Fruit fly (Drosophila melanogaster) whole organism, embryonic: Measurements from ENCODE around the gene CG11596.

Experiments used
- Bdp1 ChIP-seq: fragments of 200-800 bp; sonication (Bioruptor generic); optimal IDR thresholded peaks from 3 replicates; lab custom pipeline; 2016; ENCODE audit warnings: missing biosample characterization, missing genetic modification characterization
- CG10274 ChIP-seq: fragments of 200-800 bp; sonication (Bioruptor generic); optimal IDR thresholded peaks from 3 replicates; lab custom pipeline; 2017; ENCODE audit warnings: missing biosample characterization, mild to moderate bottlenecking, missing genetic modification characterization
- CG10543 ChIP-seq: fragments of 200-800 bp; sonication (Bioruptor generic); optimal IDR thresholded peaks from 3 replicates; lab custom pipeline; 2017; ENCODE audit warnings: missing biosample characterization, mild to moderate bottlenecking, missing genetic modification characterization, moderate library complexity
- CG10959 ChIP-seq: fragments of 200-800 bp; sonication (Bioruptor generic); IDR thresholded peaks from 2 replicates; pipeline ENCODE4 v1.3.6; 2022; ENCODE audit warnings: missing biosample characterization, missing genetic modification characterization
- CG1603 ChIP-seq: fragments of 200-800 bp; sonication (Bioruptor generic); optimal IDR thresholded peaks from 2 replicates; lab custom pipeline; 2019; ENCODE audit warnings: missing biosample characterization, mild to moderate bottlenecking, missing genetic modification characterization, moderate library complexity
- CG16779 ChIP-seq: fragments of 200-800 bp; sonication (Bioruptor generic); IDR thresholded peaks from 2 replicates; pipeline ENCODE4 v1.3.6; 2022; ENCODE audit warnings: missing biosample characterization, missing genetic modification characterization
- CG17328 ChIP-seq: fragments of 200-800 bp; sonication (Bioruptor generic); IDR thresholded peaks from 2 replicates; pipeline ENCODE4 v1.3.6; 2022; ENCODE audit warnings: missing biosample characterization, missing genetic modification characterization
- CG1792 ChIP-seq: fragments of 200-800 bp; sonication (Bioruptor generic); optimal IDR thresholded peaks from 2 replicates; lab custom pipeline; 2016; ENCODE audit warnings: missing biosample characterization, missing genetic modification characterization
- CG30403 ChIP-seq: fragments of 200-800 bp; sonication (Bioruptor generic); optimal IDR thresholded peaks from 3 replicates; lab custom pipeline; 2016; ENCODE audit warnings: missing biosample characterization, missing genetic modification characterization
- CG3065 ChIP-seq: fragments of 200-800 bp; sonication (Bioruptor generic); optimal IDR thresholded peaks from 2 replicates; lab custom pipeline; 2016; ENCODE audit warnings: missing biosample characterization, missing genetic modification characterization
- CG34422 ChIP-seq: fragments of 200-800 bp; sonication (Bioruptor generic); IDR thresholded peaks from 3 replicates; pipeline ENCODE4 v1.3.6; 2022; ENCODE audit warnings: missing biosample characterization, missing genetic modification characterization
- CG3726 ChIP-seq: fragments of 200-800 bp; sonication (Bioruptor generic); IDR thresholded peaks from 3 replicates; pipeline ENCODE4, ENCODE4 v1.3.6; 2022; ENCODE audit warnings: missing biosample characterization, missing genetic modification characterization
- CG6813 ChIP-seq: fragments of 200-800 bp; sonication (Bioruptor generic); optimal IDR thresholded peaks from 2 replicates; lab custom pipeline; 2017; ENCODE audit warnings: missing biosample characterization, missing genetic modification characterization, mild to moderate bottlenecking, moderate library complexity, missing genetic modification reagents
- CG8924 ChIP-seq: fragments of 200-800 bp; optimal IDR thresholded peaks from 3 replicates; lab custom pipeline; 2019; ENCODE audit warnings: missing biosample characterization, mild to moderate bottlenecking, missing genetic modification characterization, moderate library complexity
- CG9876 ChIP-seq: fragments of 200-800 bp; sonication (Bioruptor generic); optimal IDR thresholded peaks from 2 replicates; lab custom pipeline; 2016; ENCODE audit warnings: missing biosample characterization, missing genetic modification characterization
- Dp ChIP-seq: fragments of 200-800 bp; sonication (Bioruptor generic); optimal IDR thresholded peaks from 2 replicates; lab custom pipeline; 2018; ENCODE audit warnings: missing biosample characterization, mild to moderate bottlenecking, missing genetic modification characterization, moderate library complexity
- GATAe ChIP-seq: fragments of 200-800 bp; sonication (Bioruptor generic); conservative IDR thresholded peaks from 2 replicates; pipeline ENCODE4 v1.3.6; 2022; ENCODE audit warnings: missing biosample characterization, missing genetic modification characterization
- Hey ChIP-seq: fragments of 200-800 bp; sonication (Bioruptor generic); optimal IDR thresholded peaks from 3 replicates; lab custom pipeline; 2018; ENCODE audit warnings: missing biosample characterization, mild to moderate bottlenecking, missing genetic modification characterization
- Hsf ChIP-seq: fragments of 200-800 bp; sonication (Bioruptor generic); optimal IDR thresholded peaks from 3 replicates; lab custom pipeline; 2016; ENCODE audit warnings: missing biosample characterization, missing genetic modification characterization
- Jarid2 ChIP-seq: fragments of 200-800 bp; sonication (Bioruptor generic); optimal IDR thresholded peaks from 3 replicates; lab custom pipeline; 2017; ENCODE audit warnings: mild to moderate bottlenecking, missing biosample characterization, missing genetic modification reagents, missing genetic modification characterization
- MTF-1 ChIP-seq: fragments of 200-800 bp; sonication (Bioruptor generic); optimal IDR thresholded peaks from 2 replicates; lab custom pipeline; 2018; ENCODE audit warnings: missing biosample characterization, mild to moderate bottlenecking, missing genetic modification characterization, borderline replicate concordance
- PHDP ChIP-seq: fragments of 200-800 bp; sonication (Bioruptor generic); optimal IDR thresholded peaks from 3 replicates; lab custom pipeline; 2018; ENCODE audit warnings: missing biosample characterization, mild to moderate bottlenecking, missing genetic modification characterization, moderate library complexity
- Sin3A ChIP-seq: fragments of >200 bp; optimal IDR thresholded peaks from 2 replicates; lab custom pipeline; 2018
- Sry-δ ChIP-seq: fragments of 200-800 bp; sonication (Bioruptor generic); optimal IDR thresholded peaks from 2 replicates; lab custom pipeline; 2016; ENCODE audit warnings: missing biosample characterization, missing genetic modification characterization
- Xrp1 ChIP-seq: fragments of 200-800 bp; sonication (Bioruptor generic); IDR thresholded peaks from 2 replicates; pipeline ENCODE4 v1.3.6; 2022; ENCODE audit warnings: missing biosample characterization, missing genetic modification characterization
- ara ChIP-seq: fragments of 200-800 bp; sonication (Bioruptor generic); IDR thresholded peaks from 2 replicates; pipeline ENCODE4 v1.3.6; 2022; ENCODE audit warnings: missing biosample characterization, missing genetic modification characterization
- bowl ChIP-seq: fragments of 200-800 bp; sonication (Bioruptor generic); IDR thresholded peaks from 2 replicates; pipeline ENCODE4 v1.3.6; 2022; ENCODE audit warnings: missing biosample characterization, missing genetic modification characterization
- chif ChIP-seq, 2 experiments: fragments of 200-800 bp; sonication (Bioruptor generic); optimal IDR thresholded peaks; 3 replicates each; lab custom pipeline; 2016; ENCODE audit warnings: missing biosample characterization in 2 of 2, missing genetic modification characterization in 2 of 2
- crol ChIP-seq: fragments of 200-800 bp; sonication (Bioruptor generic); IDR thresholded peaks from 2 replicates; pipeline ENCODE4 v1.3.6; 2022; ENCODE audit warnings: missing biosample characterization, missing genetic modification characterization
- dm ChIP-seq: fragments of 200-800 bp; sonication (Bioruptor generic); optimal IDR thresholded peaks from 3 replicates; lab custom pipeline; 2016; ENCODE audit warnings: missing biosample characterization, missing genetic modification characterization
- fd96Cb ChIP-seq: fragments of 200-800 bp; sonication (Bioruptor generic); optimal IDR thresholded peaks from 2 replicates; lab custom pipeline; 2018; ENCODE audit warnings: missing biosample characterization, mild to moderate bottlenecking, missing genetic modification characterization, moderate library complexity
- gfzf ChIP-seq: fragments of 200-800 bp; sonication (Bioruptor generic); optimal IDR thresholded peaks from 2 replicates; lab custom pipeline; 2016; ENCODE audit warnings: missing biosample characterization, mild to moderate bottlenecking, missing genetic modification characterization, moderate library complexity
- her ChIP-seq: fragments of 200-800 bp; sonication (Bioruptor generic); optimal IDR thresholded peaks from 2 replicates; lab custom pipeline; 2016; ENCODE audit warnings: missing biosample characterization, missing genetic modification characterization
- hth ChIP-seq: fragments of >200 bp; optimal IDR thresholded peaks from 2 replicates; lab custom pipeline; 2017; ENCODE audit warnings: inconsistent platforms
- insv ChIP-seq, 2 experiments: fragments of 200-800 bp; sonication (Bioruptor generic); optimal IDR thresholded peaks; 3 replicates each; lab custom pipeline; 2016 to 2018; ENCODE audit warnings: missing biosample characterization in 2 of 2, missing genetic modification characterization in 2 of 2
- jing ChIP-seq: fragments of 200-800 bp; sonication (Bioruptor generic); optimal IDR thresholded peaks from 2 replicates; lab custom pipeline; 2018; ENCODE audit warnings: missing biosample characterization, mild to moderate bottlenecking, missing genetic modification characterization
- jumu ChIP-seq: fragments of 200-800 bp; sonication (Bioruptor generic); optimal IDR thresholded peaks from 3 replicates; lab custom pipeline; 2016; ENCODE audit warnings: missing biosample characterization, missing genetic modification characterization
- knrl ChIP-seq: fragments of 200-800 bp; sonication (Bioruptor generic); IDR thresholded peaks from 3 replicates; pipeline ENCODE4 v1.3.6; 2022; ENCODE audit warnings: missing biosample characterization, missing genetic modification characterization; ENCODE audit not compliant: partially characterized antibody
- lilli ChIP-seq: fragments of 200-800 bp; sonication (Bioruptor generic); optimal IDR thresholded peaks from 3 replicates; lab custom pipeline; 2016; ENCODE audit warnings: missing biosample characterization, missing genetic modification characterization
- mirr ChIP-seq: fragments of 200-800 bp; sonication (Bioruptor generic); optimal IDR thresholded peaks from 3 replicates; lab custom pipeline; 2018; ENCODE audit warnings: missing biosample characterization, mild to moderate bottlenecking, missing genetic modification characterization
- nerfin-2 ChIP-seq: fragments of 200-800 bp; sonication (Bioruptor generic); IDR thresholded peaks from 2 replicates; pipeline ENCODE4 v1.3.6; 2022; ENCODE audit warnings: missing biosample characterization, missing genetic modification characterization; ENCODE audit not compliant: partially characterized antibody
- odd ChIP-seq: fragments of 200-800 bp; sonication (Bioruptor generic); optimal IDR thresholded peaks from 2 replicates; lab custom pipeline; 2017; ENCODE audit warnings: missing biosample characterization, mild to moderate bottlenecking, missing genetic modification characterization
- pita ChIP-seq: fragments of 200-800 bp; sonication (Bioruptor generic); optimal IDR thresholded peaks from 2 replicates; lab custom pipeline; 2017; ENCODE audit warnings: missing biosample characterization, mild to moderate bottlenecking, missing genetic modification characterization
- pzg ChIP-seq: fragments of 200-800 bp; sonication (Bioruptor generic); optimal IDR thresholded peaks from 3 replicates; lab custom pipeline; 2018; ENCODE audit warnings: missing biosample characterization, mild to moderate bottlenecking, missing genetic modification characterization, moderate library complexity
- so ChIP-seq: fragments of 200-800 bp; sonication (Bioruptor generic); IDR thresholded peaks from 3 replicates; pipeline ENCODE4 v1.3.6; 2022; ENCODE audit warnings: missing biosample characterization, missing genetic modification characterization
- stc ChIP-seq: fragments of 200-800 bp; sonication (Bioruptor generic); IDR thresholded peaks from 2 replicates; pipeline ENCODE4 v1.3.6; 2022; ENCODE audit warnings: missing biosample characterization, missing genetic modification characterization
- trem ChIP-seq: fragments of 200-800 bp; optimal IDR thresholded peaks from 3 replicates; lab custom pipeline; 2019; ENCODE audit warnings: missing biosample characterization, mild to moderate bottlenecking, missing genetic modification characterization, moderate library complexity
- vnd ChIP-seq: fragments of 200-800 bp; sonication (Bioruptor generic); IDR thresholded peaks from 3 replicates; pipeline ENCODE4 v1.3.6; 2022; ENCODE audit warnings: missing biosample characterization, missing genetic modification characterization; ENCODE audit not compliant: partially characterized antibody
- yki ChIP-seq: fragments of >200 bp; optimal IDR thresholded peaks from 3 replicates; lab custom pipeline; 2018
- zfh1 ChIP-seq: fragments of 200-800 bp; sonication (Bioruptor generic); IDR thresholded peaks from 3 replicates; pipeline ENCODE4 v1.3.6; 2022; ENCODE audit warnings: missing biosample characterization, missing genetic modification characterization

Gene CG11596

dm6 chrX:1927473-1928306, at the start of gene CG11596 (continued):
- TF ChIP-seq nerfin-2 (GFP tag; lab: Robert Waterston, UW) (no peak), Dp (peak; percentile 93), GATAe (GFP tag; lab: Robert Waterston, UW) (peak; percentile 27; the same call in 1 of the 2 replicates), Bdp1 (no peak), CG16779 (GFP tag; lab: Robert Waterston, UW) (no peak), CG3065 (GFP tag; lab: Kevin White, UChicago) (peak; percentile 3), pzg (GFP tag; lab: Kevin White, UChicago) (peak; percentile 65), chif (GFP tag; optimal IDR thresholded peaks at IDR 0.05; lab: Kevin White, UChicago) (no peak), CG30403 (peak; percentile 13), jumu (no peak), trem (tag; lab: Kevin White, UChicago) (peak; percentile 46), pita (GFP tag; lab: Kevin White, UChicago) (no peak), Hey (tag; lab: Kevin White, UChicago) (no peak), so (0 out of 3 replicates have a peak, but pooled peaks have one; percentile 47), dm (GFP tag; lab: Kevin White, UChicago) (peak; percentile 46), yki (no peak), CG34422 (GFP tag; lab: Robert Waterston, UW) (no peak), Xrp1 (peak; percentile 13; the same call in 1 of the 2 replicates), CG9876 (GFP tag; lab: Kevin White, UChicago) (no peak), lilli (GFP tag; lab: Kevin White, UChicago) (peak; percentile 4), CG8924 (peak; percentile 1), zfh1 (GFP tag; lab: Robert Waterston, UW) (0 out of 3 replicates have a peak, but pooled peaks have one; percentile 23), her (peak; percentile 99), mirr (GFP tag; lab: Kevin White, UChicago) (peak; percentile 28), fd96Cb (tag; lab: Kevin White, UChicago) (no peak), stc (no peak), Sry-δ (GFP tag; lab: Kevin White, UChicago) (peak; percentile 34), gfzf (GFP tag; lab: Kevin White, UChicago) (peak; percentile 82), CG10959 (GFP tag; lab: Robert Waterston, UW) (no peak), CG3726 (GFP tag; lab: Robert Waterston, UW) (no peak), insv (GFP tag; optimal IDR thresholded peaks at IDR 0.05; lab: Kevin White, UChicago) (peak in 1 of 2 experiments; percentile 2), PHDP (tag; lab: Kevin White, UChicago) (peak; percentile 1), jing (no peak), CG1603 (peak; percentile 43), crol (GFP tag; lab: Robert Waterston, UW) (peak; percentile 73), CG10274 (GFP tag; lab: Kevin White, UChicago) (no peak), CG1792 (GFP tag; lab: Kevin White, UChicago) (no peak), Hsf (GFP tag; lab: Kevin White, UChicago) (peak; percentile 4), Jarid2 (GFP tag; lab: Kevin White, UChicago) (no peak), CG6813 (GFP tag; lab: Kevin White, UChicago) (no peak), Sin3A (lab: Kevin White, UChicago) (peak; percentile 50), knrl (GFP tag; lab: Robert Waterston, UW) (no peak), odd (GFP tag; lab: Kevin White, UChicago) (no peak), CG10543 (GFP tag; lab: Kevin White, UChicago) (peak; percentile 39), bowl (GFP tag; lab: Robert Waterston, UW) (no peak), vnd (GFP tag; lab: Robert Waterston, UW) (no peak), MTF-1 (GFP tag; lab: Kevin White, UChicago) (no peak), hth (lab: Kevin White, UChicago) (no peak), ara (GFP tag; lab: Robert Waterston, UW) (no peak), CG17328 (GFP tag; lab: Robert Waterston, UW) (peak; percentile 46; the same call in 1 of the 2 replicates)
